Worm (Caenorhabditis elegans) whole organism, L3 larva: ENCODE results near the gene gst-9.

Source experiments
- R02D3.7 ChIP-seq: fragments of 150-350 bp; optimal IDR thresholded peaks from 2 replicates; lab custom pipeline; 2014; ENCODE audit warnings: missing biosample characterization, missing genetic modification characterization
- ZK546.5 ChIP-seq: sonication (generic microtip); optimal IDR thresholded peaks from 2 replicates; lab custom pipeline; 2017; ENCODE audit warnings: missing biosample characterization, missing genetic modification characterization
- aly-2 ChIP-seq: fragments of 150-350 bp; optimal IDR thresholded peaks from 2 replicates; lab custom pipeline; 2014; ENCODE audit warnings: missing biosample characterization, missing genetic modification characterization
- ama-1 ChIP-seq: fragments of 150-350 bp; optimal IDR thresholded peaks from 2 replicates; lab custom pipeline; 2018
- ceh-16 ChIP-seq: sonication (generic microtip); optimal IDR thresholded peaks from 2 replicates; lab custom pipeline; 2017; ENCODE audit warnings: missing biosample characterization, missing genetic modification characterization
- ceh-28 ChIP-seq: fragments of 150-350 bp; optimal IDR thresholded peaks from 2 replicates; lab custom pipeline; 2014; ENCODE audit warnings: missing biosample characterization, missing genetic modification reagents, missing genetic modification characterization
- ceh-82 ChIP-seq: fragments of 150-350 bp; optimal IDR thresholded peaks from 2 replicates; lab custom pipeline; 2014; ENCODE audit warnings: missing biosample characterization, missing genetic modification characterization
- ceh-9 ChIP-seq: sonication (generic microtip); optimal IDR thresholded peaks from 2 replicates; lab custom pipeline; 2018; ENCODE audit warnings: missing biosample characterization, missing genetic modification characterization
- daf-12 ChIP-seq: fragments of 150-350 bp; optimal IDR thresholded peaks from 2 replicates; lab custom pipeline; 2014; ENCODE audit warnings: missing biosample characterization, missing genetic modification reagents, missing genetic modification characterization
- egl-27 ChIP-seq: sonication (generic microtip); optimal IDR thresholded peaks from 4 replicates; lab custom pipeline; 2017; ENCODE audit warnings: missing biosample characterization, missing genetic modification reagents, missing genetic modification characterization
- egl-5 ChIP-seq: fragments of 150-350 bp; optimal IDR thresholded peaks from 2 replicates; lab custom pipeline; 2017; ENCODE audit warnings: missing biosample characterization, missing genetic modification reagents, missing genetic modification characterization, inconsistent platforms
- elt-1 ChIP-seq: fragments of 150-350 bp; optimal IDR thresholded peaks from 2 replicates; lab custom pipeline; 2014; ENCODE audit warnings: missing biosample characterization, missing genetic modification characterization
- elt-2 ChIP-seq: sonication (generic microtip); optimal IDR thresholded peaks from 2 replicates; lab custom pipeline; 2016; ENCODE audit warnings: missing genetic modification reagents, mild to moderate bottlenecking, missing genetic modification characterization, missing compliant biosample characterization
- elt-3 ChIP-seq, 3 experiments: fragments of 150-350 bp in 1 of 3; sonication (generic microtip) in 2 of 3; optimal IDR thresholded peaks; 2 replicates in 2 of 3; 4 replicates in 1 of 3; lab custom pipeline; 2014 to 2017; ENCODE audit warnings: missing biosample characterization in 3 of 3, missing genetic modification characterization in 3 of 3
- eor-1 ChIP-seq, 2 experiments: fragments of 150-350 bp; optimal IDR thresholded peaks; 2 replicates each; lab custom pipeline; 2014 to 2018; ENCODE audit warnings: missing biosample characterization in 2 of 2, missing genetic modification characterization in 2 of 2
- fkh-10 ChIP-seq: sonication (generic microtip); optimal IDR thresholded peaks from 2 replicates; lab custom pipeline; 2017; ENCODE audit warnings: missing biosample characterization, missing genetic modification reagents, missing genetic modification characterization
- fkh-2 ChIP-seq: fragments of 150-350 bp; optimal IDR thresholded peaks from 2 replicates; lab custom pipeline; 2014; ENCODE audit warnings: missing biosample characterization, missing genetic modification reagents, missing genetic modification characterization
- fos-1 ChIP-seq: fragments of 150-350 bp; optimal IDR thresholded peaks from 2 replicates; lab custom pipeline; 2014; ENCODE audit warnings: missing biosample characterization, missing genetic modification characterization
- hmg-11 ChIP-seq: sonication (generic microtip); optimal IDR thresholded peaks from 2 replicates; lab custom pipeline; 2016; ENCODE audit warnings: missing genetic modification characterization, missing compliant biosample characterization
- jun-1 ChIP-seq: fragments of 150-350 bp; optimal IDR thresholded peaks from 2 replicates; lab custom pipeline; 2014; ENCODE audit warnings: missing biosample characterization, missing genetic modification reagents, missing genetic modification characterization
- lin-15B ChIP-seq: fragments of 150-350 bp; optimal IDR thresholded peaks from 2 replicates; lab custom pipeline; 2014; ENCODE audit warnings: missing biosample characterization, missing genetic modification characterization
- lin-39 ChIP-seq: fragments of 150-350 bp; optimal IDR thresholded peaks from 2 replicates; lab custom pipeline; 2018; ENCODE audit warnings: missing biosample characterization, missing genetic modification reagents, missing genetic modification characterization
- lsy-12 ChIP-seq: sonication (generic microtip); optimal IDR thresholded peaks from 2 replicates; lab custom pipeline; 2016; ENCODE audit warnings: mild to moderate bottlenecking, missing genetic modification characterization, missing compliant biosample characterization
- mdl-1 ChIP-seq: fragments of 150-350 bp; optimal IDR thresholded peaks from 2 replicates; lab custom pipeline; 2014; ENCODE audit warnings: missing biosample characterization, missing genetic modification characterization
- mml-1 ChIP-seq: fragments of 150-350 bp; sonication (generic microtip); optimal IDR thresholded peaks from 3 replicates; lab custom pipeline; 2014; ENCODE audit warnings: missing biosample characterization, missing genetic modification characterization
- nfya-1 ChIP-seq: sonication (generic microtip); optimal IDR thresholded peaks from 2 replicates; lab custom pipeline; 2017; ENCODE audit warnings: missing genetic modification characterization, mild to moderate bottlenecking, missing compliant biosample characterization, antibody characterized with exemption, moderate library complexity; ENCODE audit not compliant: insufficient read depth
- nhr-11 ChIP-seq: fragments of 150-350 bp; optimal IDR thresholded peaks from 2 replicates; lab custom pipeline; 2014; ENCODE audit warnings: missing biosample characterization, missing genetic modification characterization
- nhr-12 ChIP-seq: fragments of 150-350 bp; optimal IDR thresholded peaks from 2 replicates; lab custom pipeline; 2014; ENCODE audit warnings: missing biosample characterization, missing genetic modification characterization
- nhr-23 ChIP-seq: fragments of 150-350 bp; optimal IDR thresholded peaks from 2 replicates; lab custom pipeline; 2014; ENCODE audit warnings: missing biosample characterization, missing genetic modification reagents, missing genetic modification characterization
- nhr-237 ChIP-seq: fragments of 150-350 bp; optimal IDR thresholded peaks from 2 replicates; lab custom pipeline; 2014; ENCODE audit warnings: missing biosample characterization, missing genetic modification characterization
- nhr-25 ChIP-seq: sonication (generic microtip); optimal IDR thresholded peaks from 2 replicates; lab custom pipeline; 2017; ENCODE audit warnings: missing biosample characterization, missing genetic modification characterization
- nhr-28 ChIP-seq: fragments of 150-350 bp; optimal IDR thresholded peaks from 2 replicates; lab custom pipeline; 2014; ENCODE audit warnings: missing biosample characterization, missing genetic modification characterization
- nhr-43 ChIP-seq: sonication (generic microtip); optimal IDR thresholded peaks from 2 replicates; lab custom pipeline; 2016; ENCODE audit warnings: mild to moderate bottlenecking, missing genetic modification characterization, missing compliant biosample characterization; ENCODE audit not compliant: poor library complexity, severe bottlenecking
- nhr-67 ChIP-seq: fragments of 150-350 bp; optimal IDR thresholded peaks from 2 replicates; lab custom pipeline; 2014; ENCODE audit warnings: missing biosample characterization, missing genetic modification characterization
- nhr-76 ChIP-seq: fragments of 150-350 bp; sonication (generic microtip); optimal IDR thresholded peaks from 5 replicates; lab custom pipeline; 2014; ENCODE audit warnings: missing biosample characterization, missing genetic modification characterization
- nhr-77 ChIP-seq: fragments of 150-350 bp; optimal IDR thresholded peaks from 2 replicates; lab custom pipeline; 2014; ENCODE audit warnings: missing biosample characterization, missing genetic modification characterization
- pha-4 ChIP-seq: fragments of 150-350 bp; optimal IDR thresholded peaks from 2 replicates; lab custom pipeline; 2014; ENCODE audit warnings: missing biosample characterization, missing genetic modification reagents, missing genetic modification characterization
- pqm-1 ChIP-seq: fragments of 150-350 bp; optimal IDR thresholded peaks from 2 replicates; lab custom pipeline; 2017; ENCODE audit warnings: missing biosample characterization, missing genetic modification characterization, inconsistent platforms
- sea-2 ChIP-seq: fragments of 150-350 bp; sonication (generic microtip); optimal IDR thresholded peaks from 4 replicates; lab custom pipeline; 2014; ENCODE audit warnings: missing biosample characterization, missing genetic modification reagents, missing genetic modification characterization
- skn-1 ChIP-seq: fragments of 150-350 bp; optimal IDR thresholded peaks from 2 replicates; lab custom pipeline; 2014; ENCODE audit warnings: missing biosample characterization, missing genetic modification characterization
- snpc-4 ChIP-seq: fragments of 150-350 bp; optimal IDR thresholded peaks from 2 replicates; lab custom pipeline; 2014; ENCODE audit warnings: missing biosample characterization, missing genetic modification characterization
- tbx-2 ChIP-seq: sonication (generic microtip); optimal IDR thresholded peaks from 2 replicates; lab custom pipeline; 2016; ENCODE audit warnings: mild to moderate bottlenecking, missing genetic modification characterization, missing compliant biosample characterization
- unc-39 ChIP-seq: sonication (generic microtip); optimal IDR thresholded peaks from 4 replicates; lab custom pipeline; 2017; ENCODE audit warnings: missing biosample characterization, missing genetic modification characterization
- unc-62 ChIP-seq: fragments of 150-350 bp; sonication (generic microtip); optimal IDR thresholded peaks from 4 replicates; lab custom pipeline; 2014; ENCODE audit warnings: missing biosample characterization, missing genetic modification reagents, missing genetic modification characterization
- zag-1 ChIP-seq: fragments of 150-350 bp; optimal IDR thresholded peaks from 2 replicates; lab custom pipeline; 2014; ENCODE audit warnings: missing biosample characterization, missing genetic modification characterization
- ztf-11 ChIP-seq: fragments of 150-350 bp; optimal IDR thresholded peaks from 2 replicates; lab custom pipeline; 2014; ENCODE audit warnings: missing biosample characterization, missing genetic modification characterization
- ztf-4 ChIP-seq: fragments of 150-350 bp; optimal IDR thresholded peaks from 2 replicates; lab custom pipeline; 2014; ENCODE audit warnings: missing biosample characterization, missing genetic modification characterization

The gst-9 gene

DNA sequence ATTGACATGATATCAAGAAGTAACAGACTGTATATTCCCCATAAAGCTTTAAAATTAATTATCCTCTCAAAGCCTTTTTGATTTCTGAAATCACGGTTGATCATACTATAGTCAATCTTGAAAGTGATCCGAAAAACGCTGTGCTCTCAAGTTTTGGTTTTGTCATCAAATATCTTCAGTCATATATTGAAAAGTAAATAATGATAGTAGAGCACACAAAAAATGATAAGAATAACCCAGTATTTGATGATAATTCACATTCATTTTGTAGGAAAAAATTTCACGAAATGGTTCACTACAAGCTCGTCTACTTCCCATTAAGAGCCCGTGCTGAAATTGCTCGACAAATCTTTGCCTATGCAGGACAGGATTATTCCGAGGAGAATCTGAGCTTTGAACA is 11.8 kb upstream of the gst-9 start, which contains the start of gene gst-6:
TSS of gene gst-6 (plus strand) at position 263 of the 400 bp plus-strand sequence.
- TF ChIP-seq nhr-237 (tag; lab: Kevin White, UChicago) (no peak), elt-2 (tag; lab: Kevin White, UChicago) (peak; percentile 76), pqm-1 (tag; lab: Kevin White, UChicago) (peak; percentile 59), ztf-4 (tag; lab: Kevin White, UChicago) (no peak), skn-1 (peak; percentile 81), pha-4 (tag; lab: Kevin White, UChicago) (peak; percentile 53)

DNA sequence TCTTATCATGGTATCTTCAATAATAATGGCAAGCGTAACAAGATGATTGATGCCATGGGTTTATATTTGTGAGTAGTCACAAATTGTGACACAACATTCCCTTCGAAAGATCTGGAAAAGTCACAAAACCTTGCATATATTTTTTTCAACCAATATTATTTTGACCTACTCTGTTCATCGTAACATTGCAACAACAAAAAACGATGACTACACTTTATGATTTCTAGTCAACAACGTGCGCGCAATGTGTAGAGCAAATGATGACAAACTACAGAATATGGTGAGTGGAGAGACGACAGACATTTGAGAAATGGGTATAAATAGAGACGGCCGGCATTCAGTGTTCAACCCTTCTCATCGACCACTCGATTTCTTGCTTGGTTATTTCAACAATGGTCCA is 9.7 kb upstream of the gst-9 start, which contains the start of gene gst-7:
TSS of gene gst-7 (plus strand) at position 336 of the 400 bp plus-strand sequence.
- TF ChIP-seq ZK546.5 (tag; lab: Kevin White, UChicago) (no peak), fkh-10 (GFP tag; lab: Kevin White, UChicago) (no peak), jun-1 (no peak), fos-1 (no peak), nhr-25 (tag; lab: Kevin White, UChicago) (peak; percentile 25), egl-5 (no peak), egl-27 (tag; lab: Kevin White, UChicago) (no peak), zag-1 (tag; lab: Kevin White, UChicago) (no peak), elt-1 (no peak), ceh-82 (tag; lab: Kevin White, UChicago) (no peak), unc-62 (GFP tag; lab: Kevin White, UChicago) (no peak), lin-15B (no peak), fkh-2 (no peak), nhr-43 (tag; lab: Kevin White, UChicago) (no peak), nhr-76 (tag; lab: Kevin White, UChicago) (no peak), ceh-9 (tag; lab: Kevin White, UChicago) (no peak), ztf-11 (tag; lab: Kevin White, UChicago) (no peak), ama-1 (lab: Kevin White, UChicago) (no peak), pha-4 (tag; lab: Kevin White, UChicago) (peak; percentile 92), tbx-2 (tag; lab: Kevin White, UChicago) (no peak), aly-2 (no peak), nhr-77 (tag; lab: Kevin White, UChicago) (no peak), daf-12 (tag; lab: Kevin White, UChicago) (no peak), nhr-28 (tag; lab: Kevin White, UChicago) (no peak), elt-3 (tag; optimal IDR thresholded peaks at IDR 0.05; lab: Kevin White, UChicago) (no peak), nhr-237 (tag; lab: Kevin White, UChicago) (no peak), hmg-11 (tag; lab: Kevin White, UChicago) (no peak), lin-39 (tag; lab: Kevin White, UChicago) (peak; percentile 26), nhr-11 (tag; lab: Kevin White, UChicago) (no peak), nhr-23 (tag; lab: Kevin White, UChicago) (peak; percentile 34), nhr-67 (no peak), lsy-12 (tag; lab: Kevin White, UChicago) (no peak), sea-2 (GFP tag; lab: Kevin White, UChicago) (no peak), elt-2 (tag; lab: Kevin White, UChicago) (peak; percentile 92), nhr-12 (no peak), unc-39 (tag; lab: Kevin White, UChicago) (no peak), snpc-4 (tag; lab: Kevin White, UChicago) (no peak), ceh-16 (no peak), mdl-1 (no peak), pqm-1 (tag; lab: Kevin White, UChicago) (peak; percentile 76), mml-1 (no peak), nfya-1 (tag; lab: Kevin White, UChicago) (peak; percentile 40), ceh-28 (tag; lab: Kevin White, UChicago) (no peak), skn-1 (peak; percentile 96), R02D3.7 (tag; lab: Kevin White, UChicago) (no peak), eor-1 (tag; optimal IDR thresholded peaks at IDR 0.05; lab: Kevin White, UChicago) (no peak), ztf-4 (tag; lab: Kevin White, UChicago) (no peak)
- TF ChIP-seq, all 47 proteins: peak for 8
